Worm (Caenorhabditis elegans) whole organism, L4/young adult: Measurements from ENCODE around the gene T20D3.14.

ENCODE experiments used
- W03F9.2 ChIP-seq: fragments of 150-350 bp; optimal IDR thresholded peaks from 2 replicates; lab custom pipeline; 2014; ENCODE audit warnings: missing biosample characterization, missing genetic modification characterization
- dao-5 ChIP-seq: sonication (generic microtip); optimal IDR thresholded peaks from 2 replicates; lab custom pipeline; 2016; ENCODE audit warnings: missing genotype, missing genetic modification characterization, moderate library complexity, missing compliant biosample characterization
- him-1 ChIP-seq: sonication (generic microtip); optimal IDR thresholded peaks from 2 replicates; lab custom pipeline; 2016; ENCODE audit warnings: missing genotype, missing genetic modification reagents, missing genetic modification characterization, missing compliant biosample characterization

ce11 chrIV:9289635-9290034 is 46.1 kb downstream of the T20D3.14 start:
- TF ChIP-seq W03F9.2 (tag; lab: Kevin White, UChicago) (no peak), dao-5 (no peak), him-1 (tag; lab: Kevin White, UChicago) (no peak)
